Worm (Caenorhabditis elegans): Measurements from ENCODE around the gene gop-3.

DNA sequence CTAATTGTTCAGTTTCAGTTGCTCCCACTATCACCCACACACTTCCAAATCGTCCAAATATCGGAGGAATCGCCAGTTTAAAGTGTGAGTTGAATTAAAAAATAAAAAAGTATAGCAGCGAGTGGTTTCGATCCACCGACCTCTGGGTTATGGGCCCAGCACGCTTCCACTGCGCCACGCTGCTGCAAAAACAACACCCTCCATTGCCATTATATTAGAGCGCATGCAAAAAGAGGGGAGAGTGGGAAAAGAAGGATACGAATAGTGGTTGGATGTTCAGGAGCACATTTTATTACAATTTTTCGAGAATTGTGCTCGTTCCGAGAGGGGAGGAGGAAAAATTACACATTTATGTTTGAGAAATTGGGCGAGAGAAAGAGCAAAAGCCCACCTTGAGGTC lies 34.4 kb downstream of the gop-3 start:
- peak; percentile 80 for TF ChIP-seq ceh-2 (tag; optimal IDR thresholded peaks at IDR 0.05)
- TF ChIP-seq pqm-1 (tag; optimal IDR thresholded peaks at IDR 0.05) = peak; percentile 81
- no peak for TF ChIP-seq pag-3 (tag; optimal IDR thresholded peaks at IDR 0.05; ENCODE audit: borderline replicate concordance)
- peak; percentile 77 for TF ChIP-seq madf-2 (tag; optimal IDR thresholded peaks at IDR 0.05)
